Fruit fly (Drosophila melanogaster): ENCODE measurements around the gene CG3222.
A peak's percentile ranks its signal among the peaks of the same experiment; 100 is the strongest.

Gene CG3222

dm6 chr3L:9556666-9557065 is 42.1 kb upstream of the CG3222 start:
- TF ChIP-seq Pif1B (GFP tag; optimal IDR thresholded peaks at IDR 0.05) (no peak), CG13204 (GFP tag; optimal IDR thresholded peaks at IDR 0.05) (no peak), CG32121 (GFP tag; IDR thresholded peaks at IDR 0.05) (no peak), Ets98B (GFP tag; IDR thresholded peaks at IDR 0.05) (no peak), CG15710 (tag; optimal IDR thresholded peaks at IDR 0.05) (no peak), fd96Ca (GFP tag; IDR thresholded peaks at IDR 0.05) (no peak)

DNA sequence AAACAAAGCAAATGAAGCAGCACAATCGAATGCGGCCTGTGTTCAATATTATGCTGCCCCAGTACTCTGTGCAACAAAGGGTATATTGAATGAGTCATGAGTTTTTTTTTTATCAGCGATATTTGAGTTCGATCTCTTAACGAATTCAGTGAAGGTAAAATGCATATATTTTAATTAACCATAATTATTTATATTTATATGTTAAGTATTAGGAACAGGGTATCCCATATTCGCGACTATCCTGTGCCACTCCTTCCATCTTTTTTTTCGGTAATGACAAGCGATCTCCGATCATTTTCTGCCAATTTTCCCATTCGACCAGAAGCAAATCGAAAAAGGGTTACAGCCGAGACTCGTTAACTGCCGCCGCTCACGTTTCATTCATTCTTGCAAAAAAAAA is 39.7 kb upstream of the CG3222 start:
- TF ChIP-seq CG14655 (GFP tag; optimal IDR thresholded peaks at IDR 0.05): no peak
- 0 out of 3 replicates have a peak, but pooled peaks have one; percentile 32 for TF ChIP-seq CG4496 (GFP tag; IDR thresholded peaks at IDR 0.05)
- 0 out of 3 replicates have a peak, but pooled peaks have one; percentile 5 for TF ChIP-seq fd96Ca (GFP tag; IDR thresholded peaks at IDR 0.05)
- TF ChIP-seq Pif1A (GFP tag; optimal IDR thresholded peaks at IDR 0.05): no peak
- TF ChIP-seq Snoo (tag; optimal IDR thresholded peaks at IDR 0.05): no peak
- TF ChIP-seq CG13204 (GFP tag; optimal IDR thresholded peaks at IDR 0.05): no peak
- TF ChIP-seq CG32121 (GFP tag; IDR thresholded peaks at IDR 0.05): peak; percentile 55; the same call in 1 of the 2 replicates

- TF ChIP-seq CG8301 (tag; optimal IDR thresholded peaks at IDR 0.05) (peak; percentile 89), Pif1B (GFP tag; optimal IDR thresholded peaks at IDR 0.05) (peak; percentile 66), CG12605 (GFP tag; IDR thresholded peaks at IDR 0.05) (0 out of 2 replicates have a peak, but pooled peaks have one; percentile 25), CG13204 (GFP tag; optimal IDR thresholded peaks at IDR 0.05) (no peak), CG4496 (GFP tag; IDR thresholded peaks at IDR 0.05) (peak; percentile 87), EcR (GFP tag; optimal IDR thresholded peaks at IDR 0.05) (no peak), Pif1A (GFP tag; optimal IDR thresholded peaks at IDR 0.05) (peak; percentile 56), Snoo (tag; optimal IDR thresholded peaks at IDR 0.05) (no peak), CG17806 (tag; optimal IDR thresholded peaks at IDR 0.05) (peak; percentile 51), Ets98B (GFP tag; IDR thresholded peaks at IDR 0.05) (peak; percentile 88), CG32121 (GFP tag; IDR thresholded peaks at IDR 0.05) (peak; percentile 88), CG34367 (tag; optimal IDR thresholded peaks at IDR 0.05) (no peak), CG8159 (tag; optimal IDR thresholded peaks at IDR 0.05) (peak; percentile 31), fd96Ca (GFP tag; IDR thresholded peaks at IDR 0.05) (peak; percentile 71; the same call in 2 of the 3 replicates), CG9948 (tag; optimal IDR thresholded peaks at IDR 0.05) (peak; percentile 70), D1 (tag; optimal IDR thresholded peaks at IDR 0.05) (peak; percentile 12), rn (GFP tag; IDR thresholded peaks at IDR 0.05) (peak; percentile 43), CG15710 (tag; optimal IDR thresholded peaks at IDR 0.05) (peak; percentile 29), CG10348 (GFP tag; IDR thresholded peaks at IDR 0.05) (peak; percentile 20; the same call in 1 of the 2 replicates), gl (tag; optimal IDR thresholded peaks at IDR 0.05) (no peak), CG14655 (GFP tag; optimal IDR thresholded peaks at IDR 0.05) (peak; percentile 89)
Observed at dm6 chr3L:9566849-9567248, 31.9 kb upstream of the CG3222 start.

DNA sequence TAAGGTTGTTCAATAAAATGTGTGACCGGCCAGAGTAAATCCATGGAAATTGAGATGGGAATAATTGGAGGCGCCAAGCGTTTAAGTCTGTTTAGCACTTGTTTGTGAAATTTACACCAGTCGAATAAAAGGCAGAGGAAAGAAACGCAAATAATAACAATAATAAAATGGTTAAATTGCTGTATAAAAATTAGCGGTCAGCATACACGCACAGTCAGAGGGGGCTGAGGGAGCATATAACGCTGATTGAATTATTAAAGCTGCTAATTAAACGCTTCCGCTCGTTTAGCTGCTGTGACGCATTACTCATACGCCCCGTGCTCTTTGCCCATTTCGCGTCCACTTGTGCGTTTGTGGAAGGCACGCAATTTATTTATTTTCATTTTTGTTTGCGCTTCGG is 31.0 kb upstream of the CG3222 start:
- TF ChIP-seq CG17806 (tag; optimal IDR thresholded peaks at IDR 0.05): no peak
- no peak for TF ChIP-seq CG34367 (tag; optimal IDR thresholded peaks at IDR 0.05)
- TF ChIP-seq Pif1B (GFP tag; optimal IDR thresholded peaks at IDR 0.05): no peak
- TF ChIP-seq CG10348 (GFP tag; IDR thresholded peaks at IDR 0.05): no peak
- TF ChIP-seq CG8301 (tag; optimal IDR thresholded peaks at IDR 0.05): no peak
- no peak for TF ChIP-seq D1 (tag; optimal IDR thresholded peaks at IDR 0.05)
- TF ChIP-seq CG15710 (tag; optimal IDR thresholded peaks at IDR 0.05): no peak
- no peak for TF ChIP-seq CG8159 (tag; optimal IDR thresholded peaks at IDR 0.05)
- no peak for TF ChIP-seq Pif1A (GFP tag; optimal IDR thresholded peaks at IDR 0.05)
- TF ChIP-seq gl (tag; optimal IDR thresholded peaks at IDR 0.05): no peak
- no peak for TF ChIP-seq fd96Ca (GFP tag; IDR thresholded peaks at IDR 0.05)
- TF ChIP-seq CG12605 (GFP tag; IDR thresholded peaks at IDR 0.05): no peak
- no peak for TF ChIP-seq Ets98B (GFP tag; IDR thresholded peaks at IDR 0.05)
- no peak for TF ChIP-seq Snoo (tag; optimal IDR thresholded peaks at IDR 0.05)
- no peak for TF ChIP-seq CG32121 (GFP tag; IDR thresholded peaks at IDR 0.05)
- no peak for TF ChIP-seq CG9948 (tag; optimal IDR thresholded peaks at IDR 0.05)
- TF ChIP-seq CG14655 (GFP tag; optimal IDR thresholded peaks at IDR 0.05): no peak
- TF ChIP-seq rn (GFP tag; IDR thresholded peaks at IDR 0.05): no peak
- no peak for TF ChIP-seq EcR (GFP tag; optimal IDR thresholded peaks at IDR 0.05)

DNA sequence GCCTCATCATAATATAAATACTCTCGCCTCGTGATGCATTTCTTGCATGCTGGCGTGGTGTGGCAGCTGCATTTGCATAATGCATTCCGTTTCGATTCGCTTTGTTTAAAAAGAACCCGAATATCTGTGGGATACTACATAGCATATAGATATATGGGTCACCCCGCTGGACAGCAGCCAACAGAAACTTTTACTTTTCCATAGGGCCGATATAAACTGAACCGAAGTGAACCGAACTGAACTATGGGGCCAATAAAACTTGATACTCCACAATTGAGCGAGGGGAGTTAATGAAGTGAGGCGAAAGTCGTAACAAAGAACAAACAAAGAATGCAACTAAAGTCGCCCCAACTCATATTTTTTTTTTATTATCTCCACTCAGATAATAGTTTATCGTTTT is 29.6 kb upstream of the CG3222 start:
- TF ChIP-seq CG14655 (GFP tag; optimal IDR thresholded peaks at IDR 0.05) (no peak), Snoo (tag; optimal IDR thresholded peaks at IDR 0.05) (no peak), CG10348 (GFP tag; IDR thresholded peaks at IDR 0.05) (no peak), Pif1A (GFP tag; optimal IDR thresholded peaks at IDR 0.05) (no peak), rn (GFP tag; IDR thresholded peaks at IDR 0.05) (no peak), CG8159 (tag; optimal IDR thresholded peaks at IDR 0.05) (no peak), CG9948 (tag; optimal IDR thresholded peaks at IDR 0.05) (no peak), CG12605 (GFP tag; IDR thresholded peaks at IDR 0.05) (no peak), CG8301 (tag; optimal IDR thresholded peaks at IDR 0.05) (no peak), gl (tag; optimal IDR thresholded peaks at IDR 0.05) (no peak), CG13204 (GFP tag; optimal IDR thresholded peaks at IDR 0.05) (no peak), CG4496 (GFP tag; IDR thresholded peaks at IDR 0.05) (no peak), CG15710 (tag; optimal IDR thresholded peaks at IDR 0.05) (no peak), CG32121 (GFP tag; IDR thresholded peaks at IDR 0.05) (no peak), CG17806 (tag; optimal IDR thresholded peaks at IDR 0.05) (no peak), fd96Ca (GFP tag; IDR thresholded peaks at IDR 0.05) (no peak), Pif1B (GFP tag; optimal IDR thresholded peaks at IDR 0.05) (no peak), EcR (GFP tag; optimal IDR thresholded peaks at IDR 0.05) (no peak), CG34367 (tag; optimal IDR thresholded peaks at IDR 0.05) (no peak), D1 (tag; optimal IDR thresholded peaks at IDR 0.05) (no peak)

- TF ChIP-seq CG13204 (GFP tag; optimal IDR thresholded peaks at IDR 0.05) (no peak), CG4496 (GFP tag; IDR thresholded peaks at IDR 0.05) (no peak), Pif1B (GFP tag; optimal IDR thresholded peaks at IDR 0.05) (no peak), gl (tag; optimal IDR thresholded peaks at IDR 0.05) (no peak), D1 (tag; optimal IDR thresholded peaks at IDR 0.05) (no peak), CG12605 (GFP tag; IDR thresholded peaks at IDR 0.05) (no peak), Snoo (tag; optimal IDR thresholded peaks at IDR 0.05) (no peak), CG9948 (tag; optimal IDR thresholded peaks at IDR 0.05) (no peak), CG34367 (tag; optimal IDR thresholded peaks at IDR 0.05) (no peak), rn (GFP tag; IDR thresholded peaks at IDR 0.05) (no peak), CG8301 (tag; optimal IDR thresholded peaks at IDR 0.05) (peak; percentile 24), CG10348 (GFP tag; IDR thresholded peaks at IDR 0.05) (no peak), CG32121 (GFP tag; IDR thresholded peaks at IDR 0.05) (no peak), CG15710 (tag; optimal IDR thresholded peaks at IDR 0.05) (no peak), CG8159 (tag; optimal IDR thresholded peaks at IDR 0.05) (no peak), CG17806 (tag; optimal IDR thresholded peaks at IDR 0.05) (no peak), CG14655 (GFP tag; optimal IDR thresholded peaks at IDR 0.05) (peak; percentile 27), fd96Ca (GFP tag; IDR thresholded peaks at IDR 0.05) (no peak), EcR (GFP tag; optimal IDR thresholded peaks at IDR 0.05) (no peak), Pif1A (GFP tag; optimal IDR thresholded peaks at IDR 0.05) (no peak), Ets98B (GFP tag; IDR thresholded peaks at IDR 0.05) (peak; percentile 39; the same call in 1 of the 2 replicates)
Observed at dm6 chr3L:9569849-9570248, 28.9 kb upstream of the CG3222 start.

All from whole organism, pupa.